Worm (Caenorhabditis elegans) whole organism, L2 larva: ENCODE results near the gene cox-10.
A peak's percentile ranks its signal among the peaks of the same experiment; 100 is the strongest.

Source experiments
- C34F6.9 ChIP-seq: fragments of 150-350 bp; optimal IDR thresholded peaks from 2 replicates; lab custom pipeline; 2014; ENCODE audit warnings: missing biosample characterization, missing genetic modification characterization
- F13H6.1 ChIP-seq: sonication (generic microtip); optimal IDR thresholded peaks from 2 replicates; lab custom pipeline; 2016; ENCODE audit warnings: missing genetic modification characterization, missing compliant biosample characterization
- R02D3.7 ChIP-seq: fragments of 150-350 bp; optimal IDR thresholded peaks from 2 replicates; lab custom pipeline; 2014; ENCODE audit warnings: missing biosample characterization, missing genetic modification characterization
- Y55F3AM.14 ChIP-seq: fragments of 200-800 bp; sonication (Bioruptor generic); optimal IDR thresholded peaks from 2 replicates; lab custom pipeline; 2018; ENCODE audit warnings: mild to moderate bottlenecking, missing genetic modification characterization, missing compliant biosample characterization
- ZK546.5 ChIP-seq: sonication (generic microtip); optimal IDR thresholded peaks from 2 replicates; lab custom pipeline; 2017; ENCODE audit warnings: missing biosample characterization, missing genetic modification characterization
- alr-1 ChIP-seq: fragments of 150-350 bp; optimal IDR thresholded peaks from 2 replicates; lab custom pipeline; 2014; ENCODE audit warnings: missing biosample characterization, missing genetic modification characterization
- aly-2 ChIP-seq: fragments of 150-350 bp; optimal IDR thresholded peaks from 2 replicates; lab custom pipeline; 2014; ENCODE audit warnings: missing biosample characterization, missing genetic modification characterization
- ceh-82 ChIP-seq: fragments of 150-350 bp; optimal IDR thresholded peaks from 2 replicates; lab custom pipeline; 2014; ENCODE audit warnings: missing biosample characterization, missing genetic modification characterization
- crh-2 ChIP-seq: sonication (generic microtip); optimal IDR thresholded peaks from 2 replicates; lab custom pipeline; 2017; ENCODE audit warnings: missing biosample characterization, missing genetic modification characterization
- dmd-4 ChIP-seq: sonication (generic microtip); optimal IDR thresholded peaks from 2 replicates; lab custom pipeline; 2017; ENCODE audit warnings: missing biosample characterization, missing genetic modification characterization
- egl-27 ChIP-seq: sonication (generic microtip); optimal IDR thresholded peaks from 3 replicates; lab custom pipeline; 2017; ENCODE audit warnings: missing biosample characterization, missing genetic modification reagents, missing genetic modification characterization
- fos-1 ChIP-seq: fragments of 150-350 bp; optimal IDR thresholded peaks from 2 replicates; lab custom pipeline; 2014; ENCODE audit warnings: missing biosample characterization, missing genetic modification characterization
- gmeb-1 ChIP-seq: fragments of 150-350 bp; optimal IDR thresholded peaks from 2 replicates; lab custom pipeline; 2014; ENCODE audit warnings: missing biosample characterization, missing genetic modification characterization
- lin-11 ChIP-seq: fragments of 150-350 bp; sonication (generic microtip); optimal IDR thresholded peaks from 2 replicates; lab custom pipeline; 2014; ENCODE audit warnings: missing biosample characterization, missing genetic modification characterization, inconsistent platforms, mixed read lengths
- lsy-2 ChIP-seq, 2 experiments: fragments of 150-350 bp in 1 of 2; sonication (generic microtip) in 1 of 2; optimal IDR thresholded peaks; 2 replicates each; lab custom pipeline; 2014 to 2017; ENCODE audit warnings: missing biosample characterization in 2 of 2, missing genetic modification characterization in 2 of 2
- mab-5 ChIP-seq: fragments of 150-350 bp; optimal IDR thresholded peaks from 2 replicates; lab custom pipeline; 2014; ENCODE audit warnings: missing biosample characterization, missing genetic modification characterization
- mbf-1 ChIP-seq: sonication (generic microtip); optimal IDR thresholded peaks from 2 replicates; lab custom pipeline; 2017; ENCODE audit warnings: missing biosample characterization, missing genetic modification characterization
- mdl-1 ChIP-seq, 2 experiments: fragments of 150-350 bp in 1 of 2; sonication (generic microtip) in 1 of 2; optimal IDR thresholded peaks; 2 replicates each; lab custom pipeline; 2017; ENCODE audit warnings: missing biosample characterization in 2 of 2, missing genetic modification characterization in 2 of 2
- nhr-10 ChIP-seq: sonication (generic microtip); optimal IDR thresholded peaks from 2 replicates; lab custom pipeline; 2017; ENCODE audit warnings: missing biosample characterization, missing genetic modification characterization
- nhr-12 ChIP-seq: fragments of 150-350 bp; optimal IDR thresholded peaks from 2 replicates; lab custom pipeline; 2014; ENCODE audit warnings: missing biosample characterization, missing genetic modification characterization
- nhr-21 ChIP-seq: fragments of 150-350 bp; optimal IDR thresholded peaks from 2 replicates; lab custom pipeline; 2014; ENCODE audit warnings: missing biosample characterization, missing genetic modification characterization
- nhr-23 ChIP-seq: fragments of 150-350 bp; optimal IDR thresholded peaks from 2 replicates; lab custom pipeline; 2014; ENCODE audit warnings: missing biosample characterization, missing genetic modification reagents, missing genetic modification characterization
- nhr-237 ChIP-seq: fragments of 150-350 bp; optimal IDR thresholded peaks from 2 replicates; lab custom pipeline; 2014; ENCODE audit warnings: missing biosample characterization, missing genetic modification characterization
- nhr-77 ChIP-seq: fragments of 150-350 bp; optimal IDR thresholded peaks from 2 replicates; lab custom pipeline; 2014; ENCODE audit warnings: missing biosample characterization, missing genetic modification characterization
- sem-4 ChIP-seq: fragments of 150-350 bp; optimal IDR thresholded peaks from 2 replicates; lab custom pipeline; 2014; ENCODE audit warnings: missing biosample characterization, missing genetic modification reagents, missing genetic modification characterization
- skn-1 ChIP-seq: sonication (generic microtip); optimal IDR thresholded peaks from 2 replicates; lab custom pipeline; 2017; ENCODE audit warnings: missing biosample characterization, missing genetic modification characterization
- sma-3 ChIP-seq: sonication (generic microtip); optimal IDR thresholded peaks from 2 replicates; lab custom pipeline; 2016; ENCODE audit warnings: missing genetic modification reagents, missing genetic modification characterization, missing compliant biosample characterization
- sma-9 ChIP-seq, 2 experiments: fragments of 150-350 bp in 1 of 2; sonication (generic microtip) in 1 of 2; optimal IDR thresholded peaks; 2 replicates each; lab custom pipeline; 2014 to 2016; ENCODE audit warnings: missing genetic modification characterization in 2 of 2, mild to moderate bottlenecking in 1 of 2, missing biosample characterization in 1 of 2, missing compliant biosample characterization in 1 of 2, missing genetic modification reagents in 1 of 2, moderate library complexity in 1 of 2
- snpc-4 ChIP-seq: fragments of 150-350 bp; optimal IDR thresholded peaks from 2 replicates; lab custom pipeline; 2014; ENCODE audit warnings: missing biosample characterization, missing genetic modification characterization
- unc-55 ChIP-seq: fragments of 150-350 bp; sonication (generic microtip); optimal IDR thresholded peaks from 3 replicates; lab custom pipeline; 2014; ENCODE audit warnings: missing biosample characterization, missing genetic modification reagents, missing genetic modification characterization
- zag-1 ChIP-seq: fragments of 150-350 bp; optimal IDR thresholded peaks from 2 replicates; lab custom pipeline; 2014; ENCODE audit warnings: missing biosample characterization, missing genetic modification characterization
- ztf-4 ChIP-seq: fragments of 150-350 bp; optimal IDR thresholded peaks from 2 replicates; lab custom pipeline; 2014; ENCODE audit warnings: missing biosample characterization, missing genetic modification characterization

The cox-10 gene

ce11 chrII:12711490-12711889 is 31.7 kb downstream of the cox-10 start:
- TF ChIP-seq zag-1 (tag; lab: Kevin White, UChicago) = peak; percentile 5
- no peak for TF ChIP-seq nhr-12 (tag; lab: Kevin White, UChicago)

DNA sequence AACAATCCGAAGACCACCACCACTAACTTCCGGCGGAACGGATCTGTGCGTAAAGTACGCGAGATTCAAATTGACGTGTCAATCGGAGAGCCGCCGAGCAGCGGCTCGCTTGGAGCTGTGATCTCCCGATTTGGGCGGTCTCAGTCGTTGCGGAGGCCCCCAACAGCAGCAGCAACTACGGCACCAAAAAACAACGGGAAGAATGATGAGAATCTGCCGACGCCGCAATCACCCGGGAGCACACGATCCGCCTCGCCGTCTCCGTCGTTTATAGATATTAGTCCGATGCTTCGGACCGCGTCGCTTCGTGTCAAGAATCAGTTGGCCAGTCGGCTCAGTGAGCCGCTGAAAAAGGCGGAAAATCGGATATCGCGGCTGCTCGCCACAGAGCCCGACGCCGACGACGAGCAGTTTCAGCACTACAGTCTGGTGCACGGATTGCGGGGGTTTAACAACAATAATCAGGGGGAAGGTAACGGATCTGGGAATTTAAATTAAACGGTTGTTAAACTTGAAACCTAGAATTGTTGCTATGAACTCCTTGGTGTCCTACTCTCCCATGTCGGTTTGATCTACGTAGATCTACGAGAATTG is 36.1 kb downstream of the cox-10 start:
- TF ChIP-seq unc-55 (GFP tag; lab: Kevin White, UChicago) (no peak), sem-4 (no peak), gmeb-1 (tag; lab: Kevin White, UChicago) (no peak)

- TF ChIP-seq nhr-237 (tag; lab: Kevin White, UChicago) (no peak), C34F6.9 (no peak)
These were observed 42.3 kb downstream of the cox-10 start for ce11 chrII:12722049-12722448.

DNA sequence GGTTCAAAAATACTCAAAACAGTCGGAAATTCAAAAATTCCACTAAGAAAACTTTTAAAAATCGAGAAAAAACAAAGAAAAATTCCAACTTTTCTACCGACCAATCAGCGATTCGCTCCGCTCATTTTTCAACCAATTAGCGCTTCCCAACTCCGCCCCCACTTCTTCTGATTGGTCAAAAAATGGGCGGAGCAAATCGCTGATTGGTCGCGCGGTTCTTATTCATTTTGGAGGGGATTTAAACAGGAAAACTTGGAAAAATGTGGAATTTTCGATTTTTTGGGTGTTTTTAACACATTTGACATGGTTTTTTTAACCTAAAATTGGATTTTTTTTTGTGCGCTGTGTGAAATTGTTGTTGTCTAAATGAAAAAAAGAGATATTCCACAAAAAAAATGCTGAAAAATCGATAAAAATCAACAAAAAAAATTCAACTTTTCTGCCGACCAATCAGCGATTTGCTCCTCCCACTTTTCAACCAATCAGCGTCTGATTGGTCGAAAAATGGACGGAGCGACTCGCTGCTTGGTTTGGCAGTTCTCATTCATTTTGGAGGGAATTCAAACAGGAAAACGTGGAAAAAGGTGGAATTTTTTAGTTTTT is 43.0 kb downstream of the cox-10 start:
- no peak for TF ChIP-seq ZK546.5 (tag; lab: Kevin White, UChicago)
- TF ChIP-seq nhr-23 = no peak
- TF ChIP-seq fos-1 (tag; lab: Kevin White, UChicago) = no peak
- no peak for TF ChIP-seq dmd-4
- no peak for TF ChIP-seq nhr-237 (tag; lab: Kevin White, UChicago)
- TF ChIP-seq R02D3.7 (tag; lab: Kevin White, UChicago) = no peak
- TF ChIP-seq nhr-77 = no peak
- TF ChIP-seq mdl-1 (tag; optimal IDR thresholded peaks at IDR 0.05; lab: Kevin White, UChicago) = no peak
- no peak for TF ChIP-seq snpc-4
- TF ChIP-seq unc-55 (GFP tag; lab: Kevin White, UChicago) = no peak
- TF ChIP-seq F13H6.1 (tag; lab: Kevin White, UChicago) = no peak
- no peak for TF ChIP-seq nhr-21 (tag; lab: Kevin White, UChicago)
- TF ChIP-seq Y55F3AM.14 (GFP tag; lab: Kevin White, UChicago) = no peak
- TF ChIP-seq alr-1 (tag; lab: Kevin White, UChicago) = no peak
- no peak for TF ChIP-seq lsy-2 (tag; optimal IDR thresholded peaks at IDR 0.05; lab: Kevin White, UChicago)

DNA sequence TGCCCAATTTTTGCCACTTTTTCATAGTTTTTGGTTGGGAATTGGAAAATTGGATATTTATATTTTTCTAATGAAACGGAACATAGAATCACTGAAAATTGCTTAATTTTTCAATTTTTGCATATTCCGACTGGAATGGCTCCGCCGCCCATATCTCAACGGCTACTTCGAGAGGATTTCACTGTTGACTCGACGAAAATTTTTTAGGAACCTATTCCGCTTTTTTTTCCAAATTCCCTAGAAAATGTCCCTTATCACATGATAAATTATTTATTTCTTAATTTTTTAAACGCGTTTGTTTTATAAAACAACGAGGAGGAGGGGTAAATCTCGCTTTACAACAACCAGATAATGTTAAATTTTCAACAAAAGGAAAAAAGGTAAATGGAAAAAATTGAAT is 47.0 kb downstream of the cox-10 start:
- TF ChIP-seq crh-2 (no peak), mbf-1 (tag; lab: Kevin White, UChicago) (no peak), ztf-4 (tag; lab: Kevin White, UChicago) (no peak), fos-1 (tag; lab: Kevin White, UChicago) (no peak), aly-2 (tag; lab: Kevin White, UChicago) (no peak), Y55F3AM.14 (GFP tag; lab: Kevin White, UChicago) (no peak)

DNA sequence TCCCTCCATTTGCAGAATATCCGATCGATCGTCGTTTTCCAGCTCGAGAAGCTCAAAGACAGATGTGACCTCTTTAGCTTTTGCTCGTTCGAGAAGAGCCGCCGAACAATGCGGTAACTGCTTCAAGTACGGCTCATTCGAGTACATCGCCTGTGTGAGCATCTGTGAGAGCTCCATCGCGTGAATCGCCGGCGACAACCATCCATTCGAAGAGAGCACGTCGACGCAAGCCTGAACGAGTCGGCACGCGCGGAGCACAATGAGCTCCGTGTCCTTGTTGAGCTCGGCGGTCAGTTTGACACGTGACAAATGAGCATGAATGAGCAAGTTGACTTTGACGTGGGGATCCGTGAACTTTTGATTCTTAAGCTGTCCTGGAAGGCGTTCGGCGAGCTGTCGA is 48.1 kb downstream of the cox-10 start:
- TF ChIP-seq fos-1 (tag; lab: Kevin White, UChicago) (no peak), snpc-4 (no peak), lin-11 (no peak), crh-2 (no peak), mbf-1 (tag; lab: Kevin White, UChicago) (no peak)

ce11 chrII:12728608-12729007 is 48.9 kb downstream of the cox-10 start:
- TF ChIP-seq mdl-1 (tag; optimal IDR thresholded peaks at IDR 0.05; lab: Kevin White, UChicago) (no peak), F13H6.1 (tag; lab: Kevin White, UChicago) (no peak), mab-5 (tag; lab: Kevin White, UChicago) (no peak), alr-1 (tag; lab: Kevin White, UChicago) (no peak), sma-9 (GFP tag; optimal IDR thresholded peaks at IDR 0.05; lab: Kevin White, UChicago) (no peak), sma-9 (tag; optimal IDR thresholded peaks at IDR 0.05; lab: Kevin White, UChicago) (no peak), ceh-82 (no peak), egl-27 (tag; lab: Kevin White, UChicago) (no peak), nhr-10 (tag; lab: Kevin White, UChicago) (no peak), Y55F3AM.14 (GFP tag; lab: Kevin White, UChicago) (no peak), fos-1 (tag; lab: Kevin White, UChicago) (no peak), aly-2 (tag; lab: Kevin White, UChicago) (no peak), sem-4 (no peak), unc-55 (GFP tag; lab: Kevin White, UChicago) (no peak), sma-3 (no peak), skn-1 (no peak), crh-2 (no peak)
